Fruit fly (Drosophila melanogaster) whole organism, embryonic: ENCODE data around the gene CG11668.

ENCODE experiments used
- ATbp ChIP-seq: fragments of 200-800 bp; sonication (Bioruptor generic); optimal IDR thresholded peaks from 2 replicates; lab custom pipeline; 2017; ENCODE audit warnings: missing biosample characterization, mild to moderate bottlenecking, missing genetic modification characterization, missing genetic modification reagents
- Bdp1 ChIP-seq: fragments of 200-800 bp; sonication (Bioruptor generic); optimal IDR thresholded peaks from 3 replicates; lab custom pipeline; 2016; ENCODE audit warnings: missing biosample characterization, missing genetic modification characterization
- CG10979 ChIP-seq: fragments of 200-800 bp; sonication (Bioruptor generic); optimal IDR thresholded peaks from 2 replicates; lab custom pipeline; 2018; ENCODE audit warnings: missing biosample characterization, mild to moderate bottlenecking, missing genetic modification characterization, moderate library complexity
- CG11456 ChIP-seq: fragments of 200-800 bp; sonication (Bioruptor generic); IDR thresholded peaks from 3 replicates; pipeline ENCODE4 v1.3.6; 2022; ENCODE audit warnings: missing biosample characterization, missing genetic modification characterization
- CG11504 ChIP-seq: fragments of 200-800 bp; sonication (Bioruptor generic); optimal IDR thresholded peaks from 3 replicates; lab custom pipeline; 2019; ENCODE audit warnings: missing biosample characterization, mild to moderate bottlenecking, missing genetic modification characterization, moderate library complexity
- CG12219 ChIP-seq: fragments of 200-800 bp; sonication (Bioruptor generic); optimal IDR thresholded peaks from 3 replicates; lab custom pipeline; 2018; ENCODE audit warnings: missing biosample characterization, mild to moderate bottlenecking, missing genetic modification characterization
- CG12391 ChIP-seq: fragments of 200-800 bp; sonication (Bioruptor generic); optimal IDR thresholded peaks from 3 replicates; lab custom pipeline; 2018; ENCODE audit warnings: missing biosample characterization, mild to moderate bottlenecking, missing genetic modification characterization, moderate library complexity
- CG12659 ChIP-seq: fragments of 200-800 bp; sonication (Bioruptor generic); optimal IDR thresholded peaks from 3 replicates; lab custom pipeline; 2017; ENCODE audit warnings: mild to moderate bottlenecking, missing biosample characterization, missing genetic modification reagents, missing genetic modification characterization
- CG14965 ChIP-seq: fragments of 200-800 bp; sonication (Bioruptor generic); optimal IDR thresholded peaks from 2 replicates; lab custom pipeline; 2016; ENCODE audit warnings: missing biosample characterization, missing genetic modification characterization, borderline replicate concordance
- CG15011 ChIP-seq: fragments of 200-800 bp; sonication (Bioruptor generic); optimal IDR thresholded peaks from 3 replicates; lab custom pipeline; 2018; ENCODE audit warnings: missing biosample characterization, mild to moderate bottlenecking, missing genetic modification characterization
- CG16813 ChIP-seq: fragments of 200-800 bp; sonication (Bioruptor generic); IDR thresholded peaks from 3 replicates; pipeline ENCODE4 v1.3.6; 2022; ENCODE audit warnings: missing biosample characterization, missing genetic modification characterization; ENCODE audit not compliant: partially characterized antibody
- CG1832 ChIP-seq: fragments of 200-800 bp; sonication (Bioruptor generic); optimal IDR thresholded peaks from 2 replicates; lab custom pipeline; 2017; ENCODE audit warnings: missing biosample characterization, mild to moderate bottlenecking, missing genetic modification characterization, inconsistent platforms
- CG18764 ChIP-seq: fragments of 200-800 bp; sonication (Bioruptor generic); optimal IDR thresholded peaks from 3 replicates; lab custom pipeline; 2016; ENCODE audit warnings: missing biosample characterization, missing genetic modification characterization
- CG2199 ChIP-seq: fragments of 200-800 bp; sonication (Bioruptor generic); IDR thresholded peaks from 3 replicates; pipeline ENCODE4 v1.3.6; 2022; ENCODE audit warnings: missing biosample characterization, missing genetic modification characterization
- CG32532 ChIP-seq: fragments of 200-800 bp; sonication (Bioruptor generic); IDR thresholded peaks from 2 replicates; pipeline ENCODE4 v1.3.6; 2022; ENCODE audit warnings: missing biosample characterization, missing genetic modification characterization
- CG4360 ChIP-seq: fragments of 200-800 bp; sonication (Bioruptor generic); IDR thresholded peaks from 2 replicates; pipeline ENCODE4 v1.3.6; 2022; ENCODE audit warnings: missing biosample characterization, missing genetic modification characterization
- CG4730 ChIP-seq: fragments of 200-800 bp; sonication (Bioruptor generic); IDR thresholded peaks from 2 replicates; pipeline ENCODE4 v1.3.6; 2022; ENCODE audit warnings: missing biosample characterization, missing genetic modification characterization
- CG7786 ChIP-seq: fragments of 200-800 bp; sonication (Bioruptor generic); optimal IDR thresholded peaks from 2 replicates; lab custom pipeline; 2016; ENCODE audit warnings: missing biosample characterization, missing genetic modification characterization
- CG9797 ChIP-seq: fragments of 200-800 bp; sonication (Bioruptor generic); optimal IDR thresholded peaks from 3 replicates; lab custom pipeline; 2018; ENCODE audit warnings: missing biosample characterization, mild to moderate bottlenecking, missing genetic modification characterization
- Chrac-16 ChIP-seq: fragments of 200-800 bp; sonication (Bioruptor generic); optimal IDR thresholded peaks from 3 replicates; lab custom pipeline; 2016; ENCODE audit warnings: missing biosample characterization, missing genetic modification characterization
- Dfd ChIP-seq, 2 experiments: fragments of >200 bp; optimal IDR thresholded peaks; 2 replicates each; lab custom pipeline; 2017; ENCODE audit warnings: missing biosample characterization in 2 of 2, missing genetic modification characterization in 2 of 2
- GATAe ChIP-seq: fragments of 200-800 bp; sonication (Bioruptor generic); conservative IDR thresholded peaks from 2 replicates; pipeline ENCODE4 v1.3.6; 2022; ENCODE audit warnings: missing biosample characterization, missing genetic modification characterization
- Gug ChIP-seq: fragments of 200-800 bp; sonication (Bioruptor generic); IDR thresholded peaks from 4 replicates; pipeline ENCODE4 v1.3.6; 2022; ENCODE audit warnings: missing biosample characterization, missing genetic modification characterization
- H15 ChIP-seq: fragments of 200-800 bp; sonication (Bioruptor generic); IDR thresholded peaks from 3 replicates; pipeline ENCODE4 v1.3.6; 2022; ENCODE audit warnings: missing biosample characterization, missing genetic modification characterization
- Hey ChIP-seq: fragments of 200-800 bp; sonication (Bioruptor generic); optimal IDR thresholded peaks from 3 replicates; lab custom pipeline; 2018; ENCODE audit warnings: missing biosample characterization, mild to moderate bottlenecking, missing genetic modification characterization
- MBD-R2 ChIP-seq: fragments of 200-800 bp; sonication (Bioruptor generic); IDR thresholded peaks from 2 replicates; pipeline ENCODE4 v1.3.6; 2022; ENCODE audit warnings: missing biosample characterization, missing genetic modification characterization
- Mad ChIP-seq: fragments of 200-800 bp; sonication (Bioruptor generic); optimal IDR thresholded peaks from 2 replicates; lab custom pipeline; 2016; ENCODE audit warnings: missing biosample characterization, missing genetic modification characterization
- Max ChIP-seq: fragments of 200-800 bp; sonication (Bioruptor generic); optimal IDR thresholded peaks from 2 replicates; lab custom pipeline; 2016; ENCODE audit warnings: missing biosample characterization, mild to moderate bottlenecking, missing genetic modification characterization
- Myb ChIP-seq: fragments of 200-800 bp; sonication (Bioruptor generic); optimal IDR thresholded peaks from 2 replicates; lab custom pipeline; 2016; ENCODE audit warnings: missing biosample characterization, missing genetic modification characterization
- Neu2 ChIP-seq: fragments of 200-800 bp; sonication (Bioruptor generic); optimal IDR thresholded peaks from 3 replicates; lab custom pipeline; 2016; ENCODE audit warnings: missing biosample characterization, missing genetic modification characterization, borderline replicate concordance
- Six4 ChIP-seq: fragments of 200-800 bp; sonication (Bioruptor generic); optimal IDR thresholded peaks from 2 replicates; lab custom pipeline; 2016; ENCODE audit warnings: missing biosample characterization, missing genetic modification characterization
- Spps ChIP-seq: fragments of 200-800 bp; sonication (Bioruptor generic); optimal IDR thresholded peaks from 2 replicates; lab custom pipeline; 2018; ENCODE audit warnings: missing biosample characterization, mild to moderate bottlenecking, missing genetic modification characterization
- Vsx1 ChIP-seq: fragments of 200-800 bp; sonication (Bioruptor generic); optimal IDR thresholded peaks from 2 replicates; lab custom pipeline; 2017; ENCODE audit warnings: missing biosample characterization, mild to moderate bottlenecking, missing genetic modification characterization, missing genetic modification reagents
- Xbp1 ChIP-seq: fragments of 200-800 bp; sonication (Bioruptor generic); optimal IDR thresholded peaks from 3 replicates; lab custom pipeline; 2016; ENCODE audit warnings: missing biosample characterization, mild to moderate bottlenecking, missing genetic modification characterization
- bcd ChIP-seq: fragments of 200-800 bp; sonication (Bioruptor generic); optimal IDR thresholded peaks from 2 replicates; lab custom pipeline; 2017; ENCODE audit warnings: missing biosample characterization, mild to moderate bottlenecking, missing genetic modification characterization
- bowl ChIP-seq: fragments of 200-800 bp; sonication (Bioruptor generic); IDR thresholded peaks from 2 replicates; pipeline ENCODE4 v1.3.6; 2022; ENCODE audit warnings: missing biosample characterization, missing genetic modification characterization
- btn ChIP-seq: fragments of 200-800 bp; sonication (Bioruptor generic); optimal IDR thresholded peaks from 2 replicates; lab custom pipeline; 2016; ENCODE audit warnings: missing biosample characterization, missing genetic modification characterization
- cad ChIP-seq: fragments of >200 bp; optimal IDR thresholded peaks from 2 replicates; lab custom pipeline; 2017; ENCODE audit warnings: missing biosample characterization, missing genetic modification characterization
- chm ChIP-seq: fragments of 200-800 bp; sonication (Bioruptor generic); IDR thresholded peaks from 2 replicates; pipeline ENCODE4 v1.3.6; 2022; ENCODE audit warnings: missing biosample characterization, missing genetic modification characterization
- gem ChIP-seq: fragments of 200-800 bp; sonication (Bioruptor generic); optimal IDR thresholded peaks from 2 replicates; lab custom pipeline; 2019; ENCODE audit warnings: missing biosample characterization, mild to moderate bottlenecking, missing genetic modification characterization, moderate library complexity
- gsb-n ChIP-seq: fragments of 200-800 bp; sonication (Bioruptor generic); optimal IDR thresholded peaks from 3 replicates; lab custom pipeline; 2018; ENCODE audit warnings: missing biosample characterization, mild to moderate bottlenecking, missing genetic modification characterization
- lmd ChIP-seq: fragments of 200-800 bp; sonication (Bioruptor generic); IDR thresholded peaks from 2 replicates; pipeline ENCODE4 v1.3.6; 2022; ENCODE audit warnings: missing biosample characterization, missing genetic modification characterization
- nau ChIP-seq: fragments of 200-800 bp; sonication (Bioruptor generic); optimal IDR thresholded peaks from 3 replicates; lab custom pipeline; 2017; ENCODE audit warnings: missing biosample characterization, mild to moderate bottlenecking, missing genetic modification characterization, missing genetic modification reagents
- nom ChIP-seq: fragments of 200-800 bp; sonication (Bioruptor generic); optimal IDR thresholded peaks from 2 replicates; lab custom pipeline; 2017; ENCODE audit warnings: missing biosample characterization, missing genetic modification characterization, mild to moderate bottlenecking, moderate library complexity, missing genetic modification reagents
- pnt ChIP-seq: fragments of 200-800 bp; sonication (Bioruptor generic); optimal IDR thresholded peaks from 3 replicates; lab custom pipeline; 2016; ENCODE audit warnings: missing biosample characterization, missing genetic modification characterization
- sens-2 ChIP-seq: fragments of 200-800 bp; sonication (Bioruptor generic); IDR thresholded peaks from 2 replicates; pipeline ENCODE4 v1.3.6; 2022; ENCODE audit warnings: missing biosample characterization, missing genetic modification characterization
- slp2 ChIP-seq: fragments of 200-800 bp; sonication (Bioruptor generic); optimal IDR thresholded peaks from 2 replicates; lab custom pipeline; 2016; ENCODE audit warnings: missing biosample characterization, missing genetic modification characterization
- sug ChIP-seq: fragments of 200-800 bp; optimal IDR thresholded peaks from 2 replicates; lab custom pipeline; 2019; ENCODE audit warnings: missing biosample characterization, mild to moderate bottlenecking, missing genetic modification characterization, moderate library complexity
- tio ChIP-seq: fragments of 200-800 bp; sonication (Bioruptor generic); optimal IDR thresholded peaks from 2 replicates; lab custom pipeline; 2017; ENCODE audit warnings: missing biosample characterization, missing genetic modification characterization, inconsistent platforms
- ttk ChIP-seq: fragments of 200-800 bp; sonication (Bioruptor generic); IDR thresholded peaks from 2 replicates; pipeline ENCODE4 v2.1.2; 2022; ENCODE audit warnings: missing biosample characterization, missing genetic modification characterization
- wdn ChIP-seq: fragments of 200-800 bp; sonication (Bioruptor generic); IDR thresholded peaks from 2 replicates; pipeline ENCODE4 v1.3.6; 2022; ENCODE audit warnings: missing biosample characterization, missing genetic modification characterization

The CG11668 gene

dm6 chr3R:13068022-13068421 is 29.8 kb downstream of the CG11668 start:
- TF ChIP-seq Bdp1 (GFP tag; lab: Kevin White, UChicago) = peak; percentile 72
- TF ChIP-seq Max (GFP tag; lab: Kevin White, UChicago) = peak; percentile 69
- peak; percentile 93 for TF ChIP-seq bcd
- TF ChIP-seq Mad = peak; percentile 72
- TF ChIP-seq Dfd (GFP tag; optimal IDR thresholded peaks at IDR 0.05; lab: Kevin White, UChicago) = no peak
- peak; percentile 53 for TF ChIP-seq Xbp1 (GFP tag; lab: Kevin White, UChicago)
- TF ChIP-seq slp2 (GFP tag; lab: Kevin White, UChicago) = peak; percentile 50
- no peak for TF ChIP-seq sug
- TF ChIP-seq CG10979 = peak; percentile 83
- peak; percentile 71 for TF ChIP-seq pnt (GFP tag; lab: Kevin White, UChicago)
- peak; percentile 84 for TF ChIP-seq CG18764 (GFP tag; lab: Kevin White, UChicago)
- peak; percentile 95 for TF ChIP-seq CG11504 (tag; lab: Kevin White, UChicago)
- peak; percentile 58 for TF ChIP-seq Hey (tag; lab: Kevin White, UChicago)
- TF ChIP-seq Chrac-16 (GFP tag; lab: Kevin White, UChicago) = peak; percentile 56
- TF ChIP-seq nom = no peak
- no peak for TF ChIP-seq bowl (GFP tag; lab: Robert Waterston, UW)
- peak; percentile 71 for TF ChIP-seq CG14965 (GFP tag; lab: Kevin White, UChicago)
- TF ChIP-seq gem = peak; percentile 93
- TF ChIP-seq CG4360 (GFP tag; lab: Robert Waterston, UW) = peak; percentile 49; the same call in 1 of the 2 replicates
- peak; percentile 75; the same call in 1 of the 2 replicates for TF ChIP-seq chm
- TF ChIP-seq CG2199 (GFP tag; lab: Robert Waterston, UW) = peak; percentile 59; the same call in 1 of the 3 replicates
- TF ChIP-seq CG11456 (GFP tag; lab: Robert Waterston, UW) = no peak; the same call in 2 of the 3 replicates
- peak; percentile 56; the same call in 1 of the 3 replicates for TF ChIP-seq H15
- peak; percentile 26 for TF ChIP-seq Myb (GFP tag; lab: Kevin White, UChicago)
- no peak for TF ChIP-seq Neu2 (GFP tag; lab: Kevin White, UChicago)
- TF ChIP-seq CG12219 (GFP tag; lab: Kevin White, UChicago) = peak; percentile 82
- TF ChIP-seq cad (GFP tag; lab: Kevin White, UChicago) = no peak
- TF ChIP-seq CG7786 (GFP tag; lab: Kevin White, UChicago) = peak; percentile 35
- TF ChIP-seq tio (GFP tag; lab: Kevin White, UChicago) = peak; percentile 69
- peak; percentile 84 for TF ChIP-seq btn (GFP tag; lab: Kevin White, UChicago)
- TF ChIP-seq nau (GFP tag; lab: Kevin White, UChicago) = peak; percentile 97
- TF ChIP-seq CG32532 (GFP tag; lab: Robert Waterston, UW) = no peak
- TF ChIP-seq CG16813 (GFP tag; lab: Robert Waterston, UW) = no peak
- no peak for TF ChIP-seq wdn
- no peak for TF ChIP-seq CG4730 (GFP tag; lab: Robert Waterston, UW)
- peak; percentile 76 for TF ChIP-seq CG12659
- TF ChIP-seq ttk = peak; percentile 55; the same call in 1 of the 2 replicates
- TF ChIP-seq Six4 (GFP tag; lab: Kevin White, UChicago) = peak; percentile 87
- no peak for TF ChIP-seq GATAe
- TF ChIP-seq gsb-n (tag; lab: Kevin White, UChicago) = peak; percentile 97
- TF ChIP-seq CG1832 (GFP tag; lab: Kevin White, UChicago) = no peak
- TF ChIP-seq MBD-R2 = peak; percentile 27; the same call in 1 of the 2 replicates
- TF ChIP-seq Spps (tag; lab: Kevin White, UChicago) = peak; percentile 95
- peak; percentile 95 for TF ChIP-seq CG15011
- peak; percentile 53 for TF ChIP-seq CG9797 (GFP tag; lab: Kevin White, UChicago)
- peak; percentile 47; the same call in 1 of the 2 replicates for TF ChIP-seq sens-2
- peak; percentile 44 for TF ChIP-seq lmd (GFP tag; lab: Robert Waterston, UW)
- peak; percentile 97 for TF ChIP-seq Vsx1
- peak; percentile 85 for TF ChIP-seq CG12391
- TF ChIP-seq ATbp (GFP tag; lab: Kevin White, UChicago) = peak; percentile 99
- 0 out of 4 replicates have a peak, but pooled peaks have one; percentile 11 for TF ChIP-seq Gug (GFP tag; lab: Robert Waterston, UW)
